Fruit fly (Drosophila melanogaster) S2 (cell line): ENCODE measurements around the gene Axs.

Source experiments
- CG8478 ChIP-seq: fragments of >200 bp; optimal IDR thresholded peaks from 2 replicates; lab custom pipeline; 2018
- CTCF ChIP-seq, 2 experiments: fragments of >200 bp; optimal IDR thresholded peaks; 2 replicates each; lab custom pipeline; 2018

dm6 chrX:16706774-16707173, 23.1 kb upstream of the Axs start, which contains the start of gene CG9672:
- no peak for TF ChIP-seq CTCF (optimal IDR thresholded peaks at IDR 0.05; lab: Kevin White, UChicago)
- no peak for TF ChIP-seq CG8478
